Fruit fly (Drosophila melanogaster) whole organism, wandering third instar larva: ENCODE data around the gene CG15545.
A peak's percentile ranks its signal among the peaks of the same experiment; 100 is the strongest.

ENCODE experiments used
- Abd-B ChIP-seq: fragments of >200 bp; optimal IDR thresholded peaks from 2 replicates; lab custom pipeline; 2017; ENCODE audit warnings: missing biosample characterization, missing genetic modification characterization
- CG32264 ChIP-seq: fragments of 200-800 bp; sonication (Bioruptor generic); optimal IDR thresholded peaks from 2 replicates; lab custom pipeline; 2016; ENCODE audit warnings: missing biosample characterization, missing genetic modification characterization
- CG9705 ChIP-seq: fragments of 200-800 bp; sonication (Bioruptor generic); optimal IDR thresholded peaks from 2 replicates; lab custom pipeline; 2018; ENCODE audit warnings: missing biosample characterization, mild to moderate bottlenecking, missing genetic modification characterization
- CrebA ChIP-seq: fragments of 200-800 bp; sonication (Bioruptor generic); optimal IDR thresholded peaks from 2 replicates; lab custom pipeline; 2016; ENCODE audit warnings: missing biosample characterization, mild to moderate bottlenecking, missing genetic modification characterization, borderline replicate concordance
- Dfd ChIP-seq: fragments of >200 bp; optimal IDR thresholded peaks from 2 replicates; lab custom pipeline; 2017; ENCODE audit warnings: missing biosample characterization, missing genetic modification characterization
- Dif ChIP-seq: fragments of 200-275, 200-300 bp; sonication (Bioruptor generic); optimal IDR thresholded peaks from 2 replicates; lab custom pipeline; 2018; ENCODE audit warnings: missing biosample characterization, missing genetic modification characterization; ENCODE audit not compliant: partially characterized antibody
- GATAd ChIP-seq: sonication (Bioruptor generic); optimal IDR thresholded peaks from 2 replicates; lab custom pipeline; 2016; ENCODE audit warnings: missing biosample characterization, missing genetic modification characterization
- HLH106 ChIP-seq: fragments of 200-800 bp; optimal IDR thresholded peaks from 3 replicates; lab custom pipeline; 2019; ENCODE audit warnings: missing biosample characterization, mild to moderate bottlenecking, missing genetic modification characterization, moderate library complexity
- Hnf4 ChIP-seq: fragments of 200-800 bp; sonication (Bioruptor generic); optimal IDR thresholded peaks from 2 replicates; lab custom pipeline; 2016; ENCODE audit warnings: missing biosample characterization, mild to moderate bottlenecking, missing genetic modification characterization
- Hr78 ChIP-seq: fragments of >200 bp; optimal IDR thresholded peaks from 2 replicates; lab custom pipeline; 2017; ENCODE audit warnings: missing biosample characterization, missing genetic modification characterization
- Hr83 ChIP-seq: fragments of 200-300 bp; sonication (Bioruptor generic); optimal IDR thresholded peaks from 2 replicates; lab custom pipeline; 2016; ENCODE audit warnings: missing biosample characterization, mild to moderate bottlenecking, missing genetic modification characterization, moderate library complexity; ENCODE audit not compliant: poor library complexity, severe bottlenecking
- Jra ChIP-seq: sonication (Bioruptor generic); optimal IDR thresholded peaks from 2 replicates; lab custom pipeline; 2016; ENCODE audit warnings: missing biosample characterization, missing genetic modification characterization
- Myc ChIP-seq: fragments of >200 bp; optimal IDR thresholded peaks from 2 replicates; lab custom pipeline; 2017
- N ChIP-seq: fragments of >200 bp; optimal IDR thresholded peaks from 2 replicates; lab custom pipeline; 2018; ENCODE audit warnings: missing biosample characterization, missing external identifiers, missing genetic modification characterization
- Rel ChIP-seq, 2 experiments: fragments of 200-800 bp; sonication (Bioruptor generic) in 1 of 2; optimal IDR thresholded peaks; 2 replicates in 1 of 2; 3 replicates in 1 of 2; lab custom pipeline; 2016 to 2019; ENCODE audit warnings: mild to moderate bottlenecking in 2 of 2, missing biosample characterization in 2 of 2, missing genetic modification characterization in 2 of 2, moderate library complexity in 1 of 2
- Sp1 ChIP-seq: fragments of 200-800 bp; sonication (Bioruptor generic); optimal IDR thresholded peaks from 3 replicates; lab custom pipeline; 2019; ENCODE audit warnings: missing biosample characterization, mild to moderate bottlenecking, missing genetic modification characterization, moderate library complexity
- Vsx2 ChIP-seq: fragments of 200-300, 225-300 bp; sonication (Bioruptor generic); optimal IDR thresholded peaks from 2 replicates; lab custom pipeline; 2018; ENCODE audit warnings: missing biosample characterization, missing genetic modification characterization; ENCODE audit not compliant: partially characterized antibody
- br ChIP-seq: fragments of 200-800 bp; sonication (Bioruptor generic); optimal IDR thresholded peaks from 2 replicates; lab custom pipeline; 2016; ENCODE audit warnings: missing biosample characterization, missing genetic modification characterization
- brk ChIP-seq: fragments of 200-800 bp; sonication (Bioruptor generic); optimal IDR thresholded peaks from 2 replicates; lab custom pipeline; 2016; ENCODE audit warnings: missing biosample characterization, mild to moderate bottlenecking, missing genetic modification characterization
- dl ChIP-seq, 2 experiments: fragments of 175-275, 200-275 bp in 1 of 2; fragments of 200-275 bp in 1 of 2; sonication (Bioruptor generic); optimal IDR thresholded peaks; lab custom pipeline; 2018; ENCODE audit warnings: mild to moderate bottlenecking in 2 of 2, missing biosample characterization in 2 of 2, missing genetic modification characterization in 2 of 2, moderate library complexity in 2 of 2; ENCODE audit not compliant: partially characterized antibody in 2 of 2, insufficient read depth in 1 of 2
- dmrt93B ChIP-seq: fragments of 200-800 bp; sonication (Bioruptor generic); optimal IDR thresholded peaks from 2 replicates; lab custom pipeline; 2018; ENCODE audit warnings: missing biosample characterization, mild to moderate bottlenecking, missing genetic modification characterization
- dsf ChIP-seq: sonication (Bioruptor generic); optimal IDR thresholded peaks from 2 replicates; lab custom pipeline; 2016; ENCODE audit warnings: missing biosample characterization, missing genetic modification characterization, borderline replicate concordance
- ey ChIP-seq: fragments of 200-800 bp; sonication (Bioruptor generic); optimal IDR thresholded peaks from 2 replicates; lab custom pipeline; 2016; ENCODE audit warnings: missing biosample characterization, missing genetic modification characterization
- fru ChIP-seq: fragments of 200-800 bp; sonication (Bioruptor generic); optimal IDR thresholded peaks from 3 replicates; lab custom pipeline; 2016; ENCODE audit warnings: missing biosample characterization, mild to moderate bottlenecking, missing genetic modification characterization
- h ChIP-seq: fragments of 200-800 bp; sonication (Bioruptor generic); optimal IDR thresholded peaks from 3 replicates; lab custom pipeline; 2016; ENCODE audit warnings: missing biosample characterization, mild to moderate bottlenecking, missing genetic modification characterization
- jim ChIP-seq: fragments of 175-275, 200-325 bp; sonication (Bioruptor generic); optimal IDR thresholded peaks from 2 replicates; lab custom pipeline; 2016; ENCODE audit warnings: missing biosample characterization, mild to moderate bottlenecking, missing genetic modification characterization
- lola ChIP-seq: fragments of >200 bp; optimal IDR thresholded peaks from 2 replicates; lab custom pipeline; 2017; ENCODE audit warnings: missing biosample characterization, missing genetic modification characterization
- pan ChIP-seq: fragments of >200 bp; optimal IDR thresholded peaks from 2 replicates; lab custom pipeline; 2017
- psq ChIP-seq: fragments of 200-800 bp; sonication (Bioruptor generic); optimal IDR thresholded peaks from 3 replicates; lab custom pipeline; 2017; ENCODE audit warnings: missing biosample characterization, mild to moderate bottlenecking, missing genetic modification characterization, moderate library complexity
- rgr ChIP-seq: fragments of 200-800 bp; sonication (Bioruptor generic); optimal IDR thresholded peaks from 3 replicates; lab custom pipeline; 2016; ENCODE audit warnings: missing biosample characterization, mild to moderate bottlenecking, missing genetic modification characterization
- tai ChIP-seq: sonication (Bioruptor generic); optimal IDR thresholded peaks from 2 replicates; lab custom pipeline; 2016; ENCODE audit warnings: missing biosample characterization, missing genetic modification characterization
- usp ChIP-seq: fragments of >200 bp; optimal IDR thresholded peaks from 2 replicates; lab custom pipeline; 2017; ENCODE audit warnings: missing biosample characterization, missing genetic modification characterization

Gene CG15545

dm6 chr3R:30903994-30904393, 31.8 kb upstream of the CG15545 start:
- TF ChIP-seq pan (lab: Kevin White, UChicago), result no peak
- TF ChIP-seq Dif (GFP tag; lab: Kevin White, UChicago), result no peak
- no peak for TF ChIP-seq dmrt93B (GFP tag; lab: Kevin White, UChicago)
- TF ChIP-seq fru (GFP tag; lab: Kevin White, UChicago), result no peak
- TF ChIP-seq tai (GFP tag; lab: Kevin White, UChicago), result no peak
- TF ChIP-seq Vsx2 (GFP tag; lab: Kevin White, UChicago), result no peak
- no peak for TF ChIP-seq rgr (GFP tag; lab: Kevin White, UChicago)
- no peak for TF ChIP-seq Hnf4 (GFP tag; lab: Kevin White, UChicago)
- TF ChIP-seq, all 38 proteins: peak for 0

- TF ChIP-seq CG9705 (GFP tag; lab: Kevin White, UChicago) (no peak), h (GFP tag; lab: Kevin White, UChicago) (no peak), dsf (no peak), ey (GFP tag; lab: Kevin White, UChicago) (no peak), CrebA (no peak), Rel (GFP tag; optimal IDR thresholded peaks at IDR 0.05; lab: Kevin White, UChicago) (no peak), Rel (tag; optimal IDR thresholded peaks at IDR 0.05; lab: Kevin White, UChicago) (no peak), HLH106 (tag; lab: Kevin White, UChicago) (no peak), pan (lab: Kevin White, UChicago) (no peak), N (GFP tag; lab: Kevin White, UChicago) (no peak), jim (GFP tag; lab: Kevin White, UChicago) (no peak), Vsx2 (GFP tag; lab: Kevin White, UChicago) (no peak), Dfd (GFP tag; lab: Kevin White, UChicago) (no peak)
Observed at dm6 chr3R:30902061-30902460, 29.9 kb upstream of the CG15545 start, which contains the start of gene CG33483. Gene CG33483 (minus strand): TSS chr3R:30902161.

- no peak for TF ChIP-seq pan (lab: Kevin White, UChicago)
- TF ChIP-seq h (GFP tag; lab: Kevin White, UChicago), result no peak
- TF ChIP-seq GATAd (GFP tag; lab: Kevin White, UChicago), result no peak
- no peak for TF ChIP-seq ey (GFP tag; lab: Kevin White, UChicago)
- no peak for TF ChIP-seq HLH106 (tag; lab: Kevin White, UChicago)
- TF ChIP-seq psq, result no peak
- no peak for TF ChIP-seq Hnf4 (GFP tag; lab: Kevin White, UChicago)
- no peak for TF ChIP-seq rgr (GFP tag; lab: Kevin White, UChicago)
- TF ChIP-seq tai (GFP tag; lab: Kevin White, UChicago), result no peak
- TF ChIP-seq dsf, result no peak
- no peak for TF ChIP-seq usp
- TF ChIP-seq dl (GFP tag; optimal IDR thresholded peaks at IDR 0.05; lab: Kevin White, UChicago; ENCODE audit: insufficient read depth in 1 of 2, partially characterized antibody in 2 of 2), result no peak
- TF ChIP-seq Hr78 (GFP tag; lab: Kevin White, UChicago), result no peak
- TF ChIP-seq brk (GFP tag; lab: Kevin White, UChicago), result no peak
- no peak for TF ChIP-seq Rel (GFP tag; optimal IDR thresholded peaks at IDR 0.05; lab: Kevin White, UChicago)
- TF ChIP-seq Rel (tag; optimal IDR thresholded peaks at IDR 0.05; lab: Kevin White, UChicago), result no peak
Observed at dm6 chr3R:30893738-30894137, 21.6 kb upstream of the CG15545 start, which contains the start of gene Cyp4c3. Gene Cyp4c3 (plus strand): TSS chr3R:30894038.

- TF ChIP-seq GATAd (GFP tag; lab: Kevin White, UChicago) (no peak), rgr (GFP tag; lab: Kevin White, UChicago) (peak; percentile 23)
Observed at dm6 chr3R:30890045-30890444, 17.9 kb upstream of the CG15545 start.

- TF ChIP-seq Hr83 (GFP tag; lab: Kevin White, UChicago) (no peak), Dfd (GFP tag; lab: Kevin White, UChicago) (no peak), br (GFP tag; lab: Kevin White, UChicago) (peak; percentile 38), CG32264 (GFP tag; lab: Kevin White, UChicago) (peak; percentile 14), pan (lab: Kevin White, UChicago) (no peak), lola (no peak), HLH106 (tag; lab: Kevin White, UChicago) (peak; percentile 12), dl (GFP tag; optimal IDR thresholded peaks at IDR 0.05; lab: Kevin White, UChicago; ENCODE audit: insufficient read depth in 1 of 2, partially characterized antibody in 2 of 2) (no peak), CrebA (no peak), Dif (GFP tag; lab: Kevin White, UChicago) (peak; percentile 44), Rel (GFP tag; optimal IDR thresholded peaks at IDR 0.05; lab: Kevin White, UChicago) (no peak), Rel (tag; optimal IDR thresholded peaks at IDR 0.05; lab: Kevin White, UChicago) (peak; percentile 66), psq (peak; percentile 60), h (GFP tag; lab: Kevin White, UChicago) (peak; percentile 43), Jra (GFP tag; lab: Kevin White, UChicago) (peak; percentile 12), Abd-B (GFP tag; lab: Kevin White, UChicago) (no peak), Myc (lab: Kevin White, UChicago) (peak; percentile 27), CG9705 (GFP tag; lab: Kevin White, UChicago) (no peak), tai (GFP tag; lab: Kevin White, UChicago) (peak; percentile 22), Sp1 (GFP tag; lab: Kevin White, UChicago) (peak; percentile 57)
- TF ChIP-seq, all 38 proteins: peak for 11
Observed at dm6 chr3R:30888550-30889259, 16.6 kb upstream of the CG15545 start, which contains the start of gene Sap-r. Gene Sap-r (minus strand): TSS chr3R:30889062.
